Worm (Caenorhabditis elegans) whole organism, L1 larva: ENCODE results near the gene gly-14.

Experiments used
- ceh-8 ChIP-seq: fragments of 200-800 bp; sonication (Bioruptor generic); optimal IDR thresholded peaks from 2 replicates; lab custom pipeline; 2018; ENCODE audit warnings: mild to moderate bottlenecking, missing genetic modification characterization, moderate library complexity, missing compliant biosample characterization
- lin-35 ChIP-seq, 2 experiments: fragments of 150-350 bp; optimal IDR thresholded peaks; 2 replicates each; lab custom pipeline; 2014; ENCODE audit warnings: missing biosample characterization in 2 of 2, missing genetic modification characterization in 2 of 2, missing genetic modification reagents in 2 of 2
- nhr-76 ChIP-seq: sonication (generic microtip); optimal IDR thresholded peaks from 2 replicates; lab custom pipeline; 2017; ENCODE audit warnings: missing biosample characterization, missing genetic modification characterization

DNA sequence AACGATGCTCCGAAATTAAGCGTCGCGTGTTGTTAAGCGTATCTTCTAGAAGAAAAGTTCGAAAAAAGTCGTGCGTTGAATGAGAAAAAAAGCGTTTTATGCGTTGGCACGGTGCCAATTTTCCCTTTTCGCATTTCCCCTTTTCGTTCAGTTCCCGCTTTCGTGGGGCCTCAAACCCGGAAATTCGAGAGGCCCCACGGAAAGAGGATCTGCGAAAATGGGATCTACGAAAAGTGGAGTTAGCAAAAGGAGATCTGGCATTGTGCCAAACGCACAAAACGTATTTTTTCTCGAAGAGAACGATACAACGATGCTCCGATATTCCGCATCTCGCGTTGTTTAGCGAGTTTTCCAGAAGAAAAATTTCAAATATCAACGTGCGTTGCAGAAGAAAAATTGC is 6.8 kb upstream of the gly-14 start:
- TF ChIP-seq lin-35 (GFP tag; optimal IDR thresholded peaks at IDR 0.05; lab: Kevin White, UChicago), result no peak
- no peak for TF ChIP-seq nhr-76 (tag; lab: Kevin White, UChicago)
- TF ChIP-seq ceh-8, result no peak
